Fruit fly (Drosophila melanogaster) whole organism, embryonic: ENCODE data around the gene Nse1.

ENCODE experiments used
- CG10147 ChIP-seq: fragments of 200-800 bp; sonication (Bioruptor generic); optimal IDR thresholded peaks from 2 replicates; lab custom pipeline; 2019; ENCODE audit warnings: missing biosample characterization, mild to moderate bottlenecking, missing genetic modification characterization, moderate library complexity
- CG11696 ChIP-seq: fragments of 200-800 bp; sonication (Bioruptor generic); IDR thresholded peaks from 2 replicates; pipeline ENCODE4 v1.3.6; 2022; ENCODE audit warnings: missing biosample characterization, missing genetic modification characterization
- CG12299 ChIP-seq: fragments of 200-800 bp; sonication (Bioruptor generic); optimal IDR thresholded peaks from 2 replicates; lab custom pipeline; 2018; ENCODE audit warnings: missing biosample characterization, mild to moderate bottlenecking, missing genetic modification characterization
- CG15269 ChIP-seq: fragments of 200-800 bp; sonication (Bioruptor generic); optimal IDR thresholded peaks from 2 replicates; lab custom pipeline; 2018; ENCODE audit warnings: missing biosample characterization, mild to moderate bottlenecking, missing genetic modification characterization, moderate library complexity
- CG17186 ChIP-seq: fragments of 200-800 bp; sonication (Bioruptor generic); optimal IDR thresholded peaks from 3 replicates; lab custom pipeline; 2017; ENCODE audit warnings: missing biosample characterization, missing genetic modification reagents, missing genetic modification characterization
- CG17361 ChIP-seq: fragments of 200-800 bp; sonication (Bioruptor generic); IDR thresholded peaks from 3 replicates; pipeline ENCODE4 v1.3.6; 2022; ENCODE audit warnings: missing biosample characterization, missing genetic modification characterization
- CG18476 ChIP-seq: fragments of 200-800 bp; sonication (Bioruptor generic); optimal IDR thresholded peaks from 2 replicates; lab custom pipeline; 2016; ENCODE audit warnings: missing biosample characterization, mild to moderate bottlenecking, missing genetic modification characterization
- CG42726 ChIP-seq: fragments of 200-800 bp; sonication (Bioruptor generic); IDR thresholded peaks from 2 replicates; pipeline ENCODE4 v1.3.6; 2022; ENCODE audit warnings: missing biosample characterization, missing genetic modification characterization; ENCODE audit not compliant: partially characterized antibody
- CG4707 ChIP-seq: fragments of 200-800 bp; sonication (Bioruptor generic); optimal IDR thresholded peaks from 2 replicates; lab custom pipeline; 2018; ENCODE audit warnings: missing biosample characterization, mild to moderate bottlenecking, missing genetic modification characterization, moderate library complexity
- CG4820 ChIP-seq: fragments of 200-800 bp; sonication (Bioruptor generic); optimal IDR thresholded peaks from 3 replicates; lab custom pipeline; 2016; ENCODE audit warnings: missing biosample characterization, missing genetic modification characterization
- CG6689 ChIP-seq: fragments of 200-800 bp; sonication (Bioruptor generic); IDR thresholded peaks from 2 replicates; pipeline ENCODE4 v1.3.6; 2022; ENCODE audit warnings: missing biosample characterization, missing genetic modification characterization
- CG6765 ChIP-seq: fragments of 200-800 bp; sonication (Bioruptor generic); optimal IDR thresholded peaks from 3 replicates; lab custom pipeline; 2017; ENCODE audit warnings: missing biosample characterization, mild to moderate bottlenecking, missing genetic modification characterization
- CG6854 ChIP-seq: fragments of 200-800 bp; sonication (Bioruptor generic); optimal IDR thresholded peaks from 3 replicates; lab custom pipeline; 2017; ENCODE audit warnings: missing biosample characterization, mild to moderate bottlenecking, missing genetic modification characterization
- CG7556 ChIP-seq: fragments of 200-800 bp; sonication (Bioruptor generic); optimal IDR thresholded peaks from 2 replicates; lab custom pipeline; 2017; ENCODE audit warnings: missing biosample characterization, mild to moderate bottlenecking, missing genetic modification characterization
- CG7839 ChIP-seq: fragments of 200-800 bp; sonication (Bioruptor generic); optimal IDR thresholded peaks from 3 replicates; lab custom pipeline; 2018; ENCODE audit warnings: missing biosample characterization, mild to moderate bottlenecking, missing genetic modification characterization, moderate library complexity
- CG7963 ChIP-seq: fragments of 200-800 bp; sonication (Bioruptor generic); IDR thresholded peaks from 3 replicates; pipeline ENCODE4 v1.3.6; 2022; ENCODE audit warnings: missing biosample characterization, missing genetic modification characterization; ENCODE audit not compliant: partially characterized antibody
- CG8359 ChIP-seq: fragments of 200-800 bp; sonication (Bioruptor generic); optimal IDR thresholded peaks from 2 replicates; lab custom pipeline; 2017; ENCODE audit warnings: missing biosample characterization, mild to moderate bottlenecking, missing genetic modification characterization, borderline replicate concordance
- Dfd ChIP-seq, 2 experiments: fragments of >200 bp; optimal IDR thresholded peaks; 2 replicates each; lab custom pipeline; 2017; ENCODE audit warnings: missing biosample characterization in 2 of 2, missing genetic modification characterization in 2 of 2
- Ets65A ChIP-seq: fragments of 200-800 bp; sonication (Bioruptor generic); peaks from one replicate; lab custom pipeline; 2016; ENCODE audit warnings: missing biosample characterization, missing genetic modification characterization
- HLH4C ChIP-seq: fragments of 200-800 bp; sonication (Bioruptor generic); IDR thresholded peaks from 3 replicates; pipeline ENCODE4 v1.3.6; 2022; ENCODE audit warnings: missing biosample characterization, missing genetic modification characterization; ENCODE audit not compliant: partially characterized antibody
- HLHmδ ChIP-seq: fragments of 200-800 bp; sonication (Bioruptor generic); optimal IDR thresholded peaks from 2 replicates; lab custom pipeline; 2018; ENCODE audit warnings: missing biosample characterization, mild to moderate bottlenecking, missing genetic modification characterization, moderate library complexity
- Hr78 ChIP-seq, 2 experiments: fragments of 200-800 bp in 1 of 2; fragments of >200 bp in 1 of 2; sonication (Bioruptor generic) in 1 of 2; optimal IDR thresholded peaks; 2 replicates each; lab custom pipeline; 2017 to 2019; ENCODE audit warnings: missing biosample characterization in 2 of 2, missing genetic modification characterization in 2 of 2, mild to moderate bottlenecking in 1 of 2, moderate library complexity in 1 of 2
- Lim3 ChIP-seq: fragments of 200-800 bp; sonication (Bioruptor generic); IDR thresholded peaks from 2 replicates; pipeline ENCODE4 v1.3.6; 2022; ENCODE audit warnings: missing biosample characterization, missing genetic modification characterization
- Mes4 ChIP-seq: fragments of 200-800 bp; sonication (Bioruptor generic); optimal IDR thresholded peaks from 2 replicates; lab custom pipeline; 2016; ENCODE audit warnings: missing biosample characterization, missing genetic modification characterization
- Ravus ChIP-seq: fragments of 200-800 bp; sonication (Bioruptor generic); IDR thresholded peaks from 2 replicates; pipeline ENCODE4 v1.3.6; 2022; ENCODE audit warnings: missing biosample characterization, missing genetic modification characterization
- Sry-δ ChIP-seq: fragments of 200-800 bp; sonication (Bioruptor generic); optimal IDR thresholded peaks from 2 replicates; lab custom pipeline; 2016; ENCODE audit warnings: missing biosample characterization, missing genetic modification characterization
- Ssrp ChIP-seq: fragments of 200-800 bp; sonication (Bioruptor generic); optimal IDR thresholded peaks from 2 replicates; lab custom pipeline; 2018; ENCODE audit warnings: missing biosample characterization, mild to moderate bottlenecking, missing genetic modification characterization, moderate library complexity
- YL-1 ChIP-seq: fragments of 200-800 bp; sonication (Bioruptor generic); optimal IDR thresholded peaks from 3 replicates; lab custom pipeline; 2017; ENCODE audit warnings: missing biosample characterization, mild to moderate bottlenecking, missing genetic modification characterization
- bbx ChIP-seq: fragments of 200-800 bp; sonication (Bioruptor generic); IDR thresholded peaks from 2 replicates; pipeline ENCODE4 v1.3.6; 2022; ENCODE audit warnings: missing biosample characterization, missing genetic modification characterization; ENCODE audit not compliant: partially characterized antibody
- dpn ChIP-seq, 2 experiments: fragments of 200-800 bp; sonication (Bioruptor generic); optimal IDR thresholded peaks; 3 replicates each; lab custom pipeline; 2016; ENCODE audit warnings: missing biosample characterization in 2 of 2, missing genetic modification characterization in 2 of 2
- dysf ChIP-seq: fragments of 200-800 bp; sonication (Bioruptor generic); IDR thresholded peaks from 3 replicates; pipeline ENCODE4 v1.3.6; 2022; ENCODE audit warnings: missing biosample characterization, missing genetic modification characterization
- emc ChIP-seq: fragments of 200-800 bp; sonication (Bioruptor generic); optimal IDR thresholded peaks from 2 replicates; lab custom pipeline; 2016; ENCODE audit warnings: missing biosample characterization, missing genetic modification characterization
- esg ChIP-seq: fragments of 200-800 bp; sonication (Bioruptor generic); conservative IDR thresholded peaks from 2 replicates; pipeline ENCODE4 v1.3.6; 2022; ENCODE audit warnings: missing biosample characterization, missing genetic modification characterization
- ewg ChIP-seq: fragments of 200-800 bp; sonication (Bioruptor generic); optimal IDR thresholded peaks from 3 replicates; lab custom pipeline; 2017; ENCODE audit warnings: mild to moderate bottlenecking, missing biosample characterization, missing genetic modification reagents, missing genetic modification characterization
- fd102C ChIP-seq: fragments of 200-800 bp; sonication (Bioruptor generic); optimal IDR thresholded peaks from 2 replicates; lab custom pipeline; 2018; ENCODE audit warnings: missing biosample characterization, mild to moderate bottlenecking, missing genetic modification characterization, moderate library complexity
- gfzf ChIP-seq: fragments of 200-800 bp; sonication (Bioruptor generic); optimal IDR thresholded peaks from 2 replicates; lab custom pipeline; 2016; ENCODE audit warnings: missing biosample characterization, mild to moderate bottlenecking, missing genetic modification characterization, moderate library complexity
- lilli ChIP-seq: fragments of 200-800 bp; sonication (Bioruptor generic); optimal IDR thresholded peaks from 3 replicates; lab custom pipeline; 2016; ENCODE audit warnings: missing biosample characterization, missing genetic modification characterization
- mirr ChIP-seq: fragments of 200-800 bp; sonication (Bioruptor generic); optimal IDR thresholded peaks from 3 replicates; lab custom pipeline; 2018; ENCODE audit warnings: missing biosample characterization, mild to moderate bottlenecking, missing genetic modification characterization
- pan ChIP-seq, 4 experiments: fragments of >200 bp in 3 of 4; fragments of 200-800 bp in 1 of 4; sonication (Bioruptor generic) in 1 of 4; optimal IDR thresholded peaks in 3 of 4; IDR thresholded peaks in 1 of 4; 2 replicates each; pipeline versions ENCODE4 v1.3.6 to Lab custom; 2017 to 2022; ENCODE audit warnings: missing biosample characterization in 2 of 4, missing genetic modification characterization in 2 of 4, mixed read lengths in 1 of 4
- pfk ChIP-seq: fragments of 200-800 bp; sonication (Bioruptor generic); optimal IDR thresholded peaks from 2 replicates; lab custom pipeline; 2018; ENCODE audit warnings: missing biosample characterization, mild to moderate bottlenecking, missing genetic modification characterization, moderate library complexity
- pum ChIP-seq: fragments of 200-800 bp; sonication (Bioruptor generic); optimal IDR thresholded peaks from 2 replicates; lab custom pipeline; 2016; ENCODE audit warnings: missing biosample characterization, missing genetic modification characterization
- ro ChIP-seq: fragments of 200-800 bp; sonication (Bioruptor generic); IDR thresholded peaks from 2 replicates; pipeline ENCODE4 v1.3.6; 2022; ENCODE audit warnings: missing biosample characterization, missing genetic modification characterization
- schlank ChIP-seq: fragments of 200-800 bp; sonication (Bioruptor generic); optimal IDR thresholded peaks from 2 replicates; lab custom pipeline; 2018; ENCODE audit warnings: missing biosample characterization, mild to moderate bottlenecking, missing genetic modification characterization
- sd ChIP-seq: fragments of 200-800 bp; sonication (Bioruptor generic); optimal IDR thresholded peaks from 3 replicates; lab custom pipeline; 2018; ENCODE audit warnings: missing biosample characterization, mild to moderate bottlenecking, missing genetic modification characterization, moderate library complexity
- sim ChIP-seq: fragments of 200-800 bp; sonication (Bioruptor generic); IDR thresholded peaks from 2 replicates; pipeline ENCODE4 v1.3.6; 2022; ENCODE audit warnings: missing biosample characterization, missing genetic modification characterization
- slp2 ChIP-seq: fragments of 200-800 bp; sonication (Bioruptor generic); optimal IDR thresholded peaks from 2 replicates; lab custom pipeline; 2016; ENCODE audit warnings: missing biosample characterization, missing genetic modification characterization
- vfl ChIP-seq: fragments of 200-800 bp; sonication (Bioruptor generic); optimal IDR thresholded peaks from 2 replicates; lab custom pipeline; 2016; ENCODE audit warnings: missing biosample characterization, missing genetic modification characterization
- zfh1 ChIP-seq: fragments of 200-800 bp; sonication (Bioruptor generic); IDR thresholded peaks from 3 replicates; pipeline ENCODE4 v1.3.6; 2022; ENCODE audit warnings: missing biosample characterization, missing genetic modification characterization

Nse1 gene

DNA sequence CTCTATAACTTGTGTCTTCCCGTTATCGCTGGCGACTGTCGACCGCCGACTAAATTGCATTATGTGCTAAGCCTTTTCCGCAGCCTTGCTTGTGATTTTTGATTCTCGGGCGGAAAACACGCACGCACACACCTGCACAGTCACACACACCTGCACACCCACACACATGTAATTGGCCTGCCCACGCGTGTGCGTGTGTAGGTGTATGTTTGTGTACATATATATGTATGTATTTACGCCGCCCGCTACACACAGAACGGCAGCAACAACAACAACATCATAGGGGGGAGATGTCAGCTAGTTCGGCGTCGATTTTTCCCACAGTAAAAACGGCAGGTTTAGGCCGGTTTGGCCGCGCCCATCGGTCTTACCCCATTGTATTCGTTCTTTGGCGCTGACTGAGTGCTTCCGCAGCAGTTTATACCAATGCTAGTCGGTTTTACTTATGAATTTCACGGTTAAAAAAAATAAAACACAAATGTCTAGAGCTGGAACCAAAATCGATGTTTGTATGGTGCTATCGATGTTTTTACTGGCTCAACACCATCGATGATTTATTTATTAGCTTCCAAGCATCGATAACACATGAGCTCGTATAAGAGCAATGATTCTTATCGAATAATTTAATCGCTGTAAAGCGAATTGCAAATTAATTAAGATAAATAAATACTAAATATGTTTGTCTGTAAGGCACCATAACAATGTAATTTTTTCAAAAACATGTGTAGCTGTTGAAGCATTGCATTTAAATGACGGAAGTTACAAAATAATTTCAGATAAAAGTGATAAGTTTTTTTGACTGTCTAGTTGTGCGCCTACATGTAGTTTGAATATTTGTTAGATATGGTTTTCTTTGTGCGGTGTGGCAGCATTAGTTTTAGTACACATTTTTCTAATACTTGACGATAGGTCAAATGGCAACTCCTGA lies 45.7 kb upstream of the Nse1 start, which contains the start of gene homer (continued):
- TF ChIP-seq HLHmδ (GFP tag; lab: Kevin White, UChicago), result peak; percentile 85
- TF ChIP-seq pan (optimal IDR thresholded peaks at IDR 0.05; lab: Kevin White, UChicago), result no peak
- TF ChIP-seq pan (GFP tag; optimal IDR thresholded peaks at IDR 0.05 in 1 of 2, IDR thresholded peaks at IDR 0.05 in 1 of 2), result no peak
- no peak for TF ChIP-seq dysf
- no peak for TF ChIP-seq sd
- peak; percentile 86 for TF ChIP-seq Ets65A
- TF ChIP-seq CG17186 (GFP tag; lab: Kevin White, UChicago), result peak; percentile 1
- TF ChIP-seq sim (GFP tag; lab: Robert Waterston, UW), result no peak
- no peak for TF ChIP-seq schlank (tag; lab: Kevin White, UChicago)
- TF ChIP-seq CG17361 (GFP tag; lab: Robert Waterston, UW), result peak; percentile 32; the same call in 1 of the 3 replicates
- TF ChIP-seq vfl (GFP tag; lab: Kevin White, UChicago), result no peak
- no peak for TF ChIP-seq zfh1 (GFP tag; lab: Robert Waterston, UW)
- no peak for TF ChIP-seq pfk (GFP tag; lab: Kevin White, UChicago)
- no peak for TF ChIP-seq Ravus (GFP tag; lab: Robert Waterston, UW)
- TF ChIP-seq CG6689, result no peak
- TF ChIP-seq pum (GFP tag; lab: Kevin White, UChicago), result no peak
- no peak for TF ChIP-seq Ssrp (tag; lab: Kevin White, UChicago)
- TF ChIP-seq CG15269, result no peak
- TF ChIP-seq emc (GFP tag; lab: Kevin White, UChicago), result no peak
- no peak for TF ChIP-seq CG18476 (GFP tag; lab: Kevin White, UChicago)
- peak in 1 of 2 experiments; percentile 100 for TF ChIP-seq Hr78 (GFP tag; optimal IDR thresholded peaks at IDR 0.05; lab: Kevin White, UChicago)
- TF ChIP-seq CG7839 (tag; lab: Kevin White, UChicago), result no peak
- no peak for TF ChIP-seq gfzf (GFP tag; lab: Kevin White, UChicago)
- TF ChIP-seq YL-1 (GFP tag; lab: Kevin White, UChicago), result peak; percentile 65
- no peak for TF ChIP-seq slp2
- TF ChIP-seq CG7556 (GFP tag; lab: Kevin White, UChicago), result no peak
- peak; percentile 95 for TF ChIP-seq CG7963 (GFP tag; lab: Robert Waterston, UW)
- TF ChIP-seq Sry-δ (GFP tag; lab: Kevin White, UChicago), result peak; percentile 91
- no peak for TF ChIP-seq CG12299
- no peak for TF ChIP-seq esg (GFP tag; lab: Robert Waterston, UW)
- no peak for TF ChIP-seq Mes4
- peak; percentile 59 for TF ChIP-seq mirr
- peak; percentile 97 for TF ChIP-seq HLH4C (GFP tag; lab: Robert Waterston, UW)
- TF ChIP-seq CG11696 (GFP tag; lab: Robert Waterston, UW), result no peak
- TF ChIP-seq CG6765 (GFP tag; lab: Kevin White, UChicago), result no peak
- TF ChIP-seq Dfd (GFP tag; optimal IDR thresholded peaks at IDR 0.05; lab: Kevin White, UChicago), result no peak
- TF ChIP-seq CG6854 (GFP tag; lab: Kevin White, UChicago), result no peak
- no peak for TF ChIP-seq CG10147 (GFP tag; lab: Kevin White, UChicago)
- TF ChIP-seq CG4820, result no peak
- TF ChIP-seq ro (GFP tag; lab: Robert Waterston, UW), result no peak
- TF ChIP-seq dpn (GFP tag; optimal IDR thresholded peaks at IDR 0.05; lab: Kevin White, UChicago), result no peak
- no peak for TF ChIP-seq Lim3 (GFP tag; lab: Robert Waterston, UW)
- TF ChIP-seq bbx (GFP tag; lab: Robert Waterston, UW), result peak; percentile 95
- no peak for TF ChIP-seq fd102C (GFP tag; lab: Kevin White, UChicago)
- peak; percentile 85 for TF ChIP-seq CG42726
- no peak for TF ChIP-seq lilli (GFP tag; lab: Kevin White, UChicago)
- no peak for TF ChIP-seq ewg (GFP tag; lab: Kevin White, UChicago)
- no peak for TF ChIP-seq CG8359 (GFP tag; lab: Kevin White, UChicago)
- TF ChIP-seq CG4707 (GFP tag; lab: Kevin White, UChicago), result no peak
